Worm (Caenorhabditis elegans) whole organism, L4 larva: ENCODE data around the gene snb-1.

Experiments
- ZK337.2 ChIP-seq: fragments of 200-800 bp; sonication (Bioruptor generic); IDR thresholded peaks from 2 replicates; pipeline ENCODE4 v1.3.6; 2022; ENCODE audit warnings: missing genetic modification reagents, missing genetic modification characterization, missing compliant biosample characterization
- dmd-8 ChIP-seq: fragments of 200-800 bp; sonication (Bioruptor generic); IDR thresholded peaks from 2 replicates; pipeline ENCODE4 v1.3.6; 2022; ENCODE audit warnings: missing genetic modification characterization, missing compliant biosample characterization
- hlh-11 ChIP-seq: fragments of 200-800 bp; sonication (Bioruptor generic); optimal IDR thresholded peaks from 2 replicates; lab custom pipeline; 2018; ENCODE audit warnings: mild to moderate bottlenecking, missing genetic modification characterization, missing compliant biosample characterization
- mep-1 ChIP-seq: fragments of 150-350 bp; sonication (generic microtip); optimal IDR thresholded peaks from 3 replicates; lab custom pipeline; 2014; ENCODE audit warnings: missing biosample characterization, missing genetic modification characterization
- mxl-3 ChIP-seq: fragments of 200-800 bp; sonication (Bioruptor generic); optimal IDR thresholded peaks from 2 replicates; lab custom pipeline; 2018; ENCODE audit warnings: mild to moderate bottlenecking, missing genetic modification characterization, missing compliant biosample characterization
- nhr-77 ChIP-seq: fragments of 150-350 bp; optimal IDR thresholded peaks from 2 replicates; lab custom pipeline; 2014; ENCODE audit warnings: missing biosample characterization, missing genetic modification characterization
- pha-4 ChIP-seq, 2 experiments: fragments of 150-350 bp in 1 of 2; fragments of 200-800 bp in 1 of 2; sonication (Bioruptor generic) in 1 of 2; IDR thresholded peaks in 1 of 2; optimal IDR thresholded peaks in 1 of 2; 2 replicates each; pipeline versions ENCODE4 v1.3.6 to Lab custom; 2014 to 2022; ENCODE audit warnings: missing genetic modification characterization in 2 of 2, missing genetic modification reagents in 2 of 2, missing biosample characterization in 1 of 2, missing compliant biosample characterization in 1 of 2
- skn-1 ChIP-seq: fragments of 150-350 bp; optimal IDR thresholded peaks from 2 replicates; lab custom pipeline; 2014; ENCODE audit warnings: missing biosample characterization, missing genetic modification characterization

ce11 chrV:6630769-6631168 lies 25.5 kb downstream of the snb-1 start:
- TF ChIP-seq ZK337.2: no peak
- no peak for TF ChIP-seq pha-4 (GFP tag; IDR thresholded peaks at IDR 0.05; lab: Robert Waterston, UW)
- no peak for TF ChIP-seq pha-4 (tag; optimal IDR thresholded peaks at IDR 0.05; lab: Kevin White, UChicago)
- no peak for TF ChIP-seq dmd-8 (GFP tag; lab: Robert Waterston, UW)
- no peak for TF ChIP-seq mep-1 (tag; lab: Kevin White, UChicago)
- TF ChIP-seq skn-1 (tag; lab: Kevin White, UChicago): no peak
- no peak for TF ChIP-seq hlh-11
- no peak for TF ChIP-seq nhr-77
- TF ChIP-seq mxl-3: no peak
